Fruit fly (Drosophila melanogaster): ENCODE data around the gene SLIRP2.

The SLIRP2 gene

dm6 chr3R:8669900-8670528 lies 19.1 kb downstream of the SLIRP2 start (continued):
- no peak for TF ChIP-seq ATbp (GFP tag; optimal IDR thresholded peaks at IDR 0.05)
- no peak for TF ChIP-seq vfl (GFP tag; optimal IDR thresholded peaks at IDR 0.05)
- no peak for TF ChIP-seq lov (optimal IDR thresholded peaks at IDR 0.05)
- TF ChIP-seq lov (GFP tag; IDR thresholded peaks at IDR 0.05), result no peak
- no peak for TF ChIP-seq CG8290 (GFP tag; optimal IDR thresholded peaks at IDR 0.05)
- TF ChIP-seq CG8290 (tag; optimal IDR thresholded peaks at IDR 0.05), result no peak
- TF ChIP-seq prd (optimal IDR thresholded peaks at IDR 0.05), result no peak
- 0 out of 3 replicates have a peak, but pooled peaks have one; percentile 3 for TF ChIP-seq prd (GFP tag; IDR thresholded peaks at IDR 0.05)
- TF ChIP-seq CG17361 (GFP tag; IDR thresholded peaks at IDR 0.05), result no peak
- no peak for TF ChIP-seq BtbVII (GFP tag; optimal IDR thresholded peaks at IDR 0.05)
- peak; percentile 38 for TF ChIP-seq YL-1 (GFP tag; optimal IDR thresholded peaks at IDR 0.05)
- TF ChIP-seq CG33213 (GFP tag; optimal IDR thresholded peaks at IDR 0.05), result no peak
- TF ChIP-seq nmo (GFP tag; optimal IDR thresholded peaks at IDR 0.05), result no peak
- TF ChIP-seq CG11398 (GFP tag; optimal IDR thresholded peaks at IDR 0.05), result no peak
- TF ChIP-seq CG8089 (GFP tag; optimal IDR thresholded peaks at IDR 0.05), result no peak
- no peak for TF ChIP-seq al (GFP tag; IDR thresholded peaks at IDR 0.05)
- TF ChIP-seq her (GFP tag; optimal IDR thresholded peaks at IDR 0.05), result no peak
- TF ChIP-seq CTCF (GFP tag; optimal IDR thresholded peaks at IDR 0.05), result no peak
- no peak for TF ChIP-seq HLHmδ (GFP tag; optimal IDR thresholded peaks at IDR 0.05)
- peak; percentile 8 for TF ChIP-seq CG2875 (GFP tag; optimal IDR thresholded peaks at IDR 0.05)
- TF ChIP-seq tna (GFP tag; IDR thresholded peaks at IDR 0.05; ENCODE audit: partially characterized antibody), result no peak
- TF ChIP-seq CG1647 (GFP tag; optimal IDR thresholded peaks at IDR 0.05), result no peak
- TF ChIP-seq Bteb2 (GFP tag; optimal IDR thresholded peaks at IDR 0.05), result no peak
- no peak for TF ChIP-seq CG7556 (GFP tag; optimal IDR thresholded peaks at IDR 0.05)
- no peak for TF ChIP-seq gce (GFP tag; IDR thresholded peaks at IDR 0.05)
- no peak for TF ChIP-seq klu (GFP tag; IDR thresholded peaks at IDR 0.05)
- TF ChIP-seq C15 (GFP tag; IDR thresholded peaks at IDR 0.05), result no peak
- no peak for TF ChIP-seq Neu2 (GFP tag; optimal IDR thresholded peaks at IDR 0.05; ENCODE audit: borderline replicate concordance)
- TF ChIP-seq scrt (GFP tag; optimal IDR thresholded peaks at IDR 0.05), result peak; percentile 60
- no peak for TF ChIP-seq CG13424 (tag; optimal IDR thresholded peaks at IDR 0.05)
- peak; percentile 30; the same call in 1 of the 2 replicates for TF ChIP-seq slbo (GFP tag; IDR thresholded peaks at IDR 0.05)
- no peak for TF ChIP-seq E2f2 (GFP tag; IDR thresholded peaks at IDR 0.05)
- no peak for TF ChIP-seq CG17568 (GFP tag; optimal IDR thresholded peaks at IDR 0.05)
- no peak for TF ChIP-seq CG34422 (GFP tag; IDR thresholded peaks at IDR 0.05)
- TF ChIP-seq exex (tag; optimal IDR thresholded peaks at IDR 0.05), result no peak
- no peak for TF ChIP-seq CG14050 (GFP tag; IDR thresholded peaks at IDR 0.05)
- TF ChIP-seq amos (GFP tag; IDR thresholded peaks at IDR 0.05; ENCODE audit: partially characterized antibody), result no peak
- no peak for TF ChIP-seq CG17612 (GFP tag; IDR thresholded peaks at IDR 0.05)
- TF ChIP-seq ci (GFP tag; IDR thresholded peaks at IDR 0.05), result no peak
- peak; percentile 17 for TF ChIP-seq MTF-1 (GFP tag; optimal IDR thresholded peaks at IDR 0.05; ENCODE audit: borderline replicate concordance)

DNA sequence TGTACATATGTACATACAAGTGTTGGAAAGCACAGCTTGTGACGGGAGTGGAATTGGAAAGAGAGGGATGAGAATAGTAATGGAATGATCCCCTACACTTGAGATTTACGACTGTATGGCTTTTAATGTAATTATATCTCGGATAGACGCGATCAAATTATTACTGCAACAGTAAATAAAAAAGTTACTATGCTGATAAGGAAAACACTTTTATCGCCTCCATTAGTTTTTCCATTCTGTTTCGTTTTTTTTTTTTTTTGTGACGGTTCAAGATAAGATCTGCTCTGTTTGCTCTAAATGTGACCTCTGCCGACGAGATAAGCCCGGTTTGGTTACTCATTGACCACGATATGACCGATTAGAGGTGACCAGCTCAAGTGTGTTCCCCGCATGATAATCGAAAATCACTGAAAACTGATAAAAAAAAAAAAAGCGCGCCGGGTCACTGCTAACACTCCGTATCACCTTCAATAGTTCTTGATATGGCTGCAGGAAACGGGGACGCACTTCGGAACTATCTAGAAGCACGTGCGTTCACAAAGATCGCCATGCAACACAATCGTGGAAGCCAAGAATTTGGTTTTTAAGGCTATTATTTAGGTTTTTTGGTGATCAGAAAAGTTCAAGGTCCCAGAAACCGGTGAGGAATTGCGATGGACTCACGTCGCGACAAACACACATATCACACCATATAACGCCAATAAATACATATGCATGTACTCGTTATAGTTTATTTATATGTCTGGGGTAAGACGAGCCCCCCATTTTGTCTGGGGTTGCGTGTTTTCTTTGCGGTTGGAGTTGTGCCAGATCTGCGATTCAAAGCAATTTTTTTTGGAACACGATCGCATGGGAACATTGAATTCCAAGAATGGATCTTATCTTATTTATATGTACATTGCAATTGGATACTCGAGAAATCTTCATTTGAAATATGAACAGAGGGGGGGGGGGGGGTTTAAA lies 19.9 kb downstream of the SLIRP2 start, which contains the start of gene p:
Gene p (minus strand): TSS at position 156 of the 963 bp plus-strand sequence.
- TF ChIP-seq CG3281 (GFP tag; optimal IDR thresholded peaks at IDR 0.05), result peak; percentile 14
- TF ChIP-seq Trl (optimal IDR thresholded peaks at IDR 0.05), result no peak
- TF ChIP-seq Trl (GFP tag; optimal IDR thresholded peaks at IDR 0.05), result peak; percentile 27
- TF ChIP-seq NC2α (GFP tag; optimal IDR thresholded peaks at IDR 0.05), result peak; percentile 2
- peak; percentile 66 for TF ChIP-seq Xrp1 (GFP tag; IDR thresholded peaks at IDR 0.05)
- TF ChIP-seq run (tag; optimal IDR thresholded peaks at IDR 0.05), result peak; percentile 68
- peak; percentile 51 for TF ChIP-seq Hmr (GFP tag; optimal IDR thresholded peaks at IDR 0.05)
- TF ChIP-seq CG6813 (GFP tag; optimal IDR thresholded peaks at IDR 0.05), result peak; percentile 5
- peak; percentile 64 for TF ChIP-seq salm (tag; optimal IDR thresholded peaks at IDR 0.05)
- peak; percentile 18 for TF ChIP-seq D19B (GFP tag; optimal IDR thresholded peaks at IDR 0.05)
- TF ChIP-seq trem (tag; optimal IDR thresholded peaks at IDR 0.05), result peak; percentile 19
- no peak for TF ChIP-seq fru (optimal IDR thresholded peaks at IDR 0.05)
- TF ChIP-seq CG33557 (GFP tag; optimal IDR thresholded peaks at IDR 0.05), result peak; percentile 63

Measured in whole organism, embryonic.